Worm (Caenorhabditis elegans): ENCODE results near the gene ZC204.13.

- TF ChIP-seq ama-1 (optimal IDR thresholded peaks at IDR 0.05) (no peak), ama-1 (GFP tag; optimal IDR thresholded peaks at IDR 0.05) (no peak), Y53F4B.3 (GFP tag; IDR thresholded peaks at IDR 0.05) (no peak), B0019.2 (GFP tag; conservative IDR thresholded peaks at IDR 0.05) (no peak), bed-2 (GFP tag; IDR thresholded peaks at IDR 0.05) (no peak), unc-62 (GFP tag; optimal IDR thresholded peaks at IDR 0.05) (no peak), nfya-1 (tag; optimal IDR thresholded peaks at IDR 0.05; ENCODE audit: borderline replicate concordance, insufficient read depth) (no peak), hlh-12 (tag; optimal IDR thresholded peaks at IDR 0.05) (no peak), snpc-3.4 (tag; optimal IDR thresholded peaks at IDR 0.05) (no peak)
Measured at ce11 chrII:1650502-1650901, 10.3 kb downstream of the ZC204.13 start, which contains the start of gene fbxb-20.
